Worm (Caenorhabditis elegans) whole organism, L2 larva: ENCODE data around the gene irld-26.

Experiments
- ama-1 ChIP-seq: fragments of 150-350 bp; optimal IDR thresholded peaks from 2 replicates; lab custom pipeline; 2018; ENCODE audit warnings: inconsistent platforms
- ceh-82 ChIP-seq: fragments of 150-350 bp; optimal IDR thresholded peaks from 2 replicates; lab custom pipeline; 2014; ENCODE audit warnings: missing biosample characterization, missing genetic modification characterization
- sma-3 ChIP-seq: sonication (generic microtip); optimal IDR thresholded peaks from 2 replicates; lab custom pipeline; 2016; ENCODE audit warnings: missing genetic modification reagents, missing genetic modification characterization, missing compliant biosample characterization
- ztf-11 ChIP-seq: sonication (generic microtip); optimal IDR thresholded peaks from 2 replicates; lab custom pipeline; 2017; ENCODE audit warnings: missing biosample characterization, missing genetic modification characterization

ce11 chrV:16198016-16198415 lies 7.0 kb upstream of the irld-26 start, which contains the start of gene F11A5.5:
- TF ChIP-seq ceh-82 (tag; lab: Kevin White, UChicago) (no peak), ztf-11 (tag; lab: Kevin White, UChicago) (no peak), ama-1 (lab: Kevin White, UChicago) (no peak), sma-3 (no peak)
